Fruit fly (Drosophila melanogaster): ENCODE measurements around the gene Arf1.

The Arf1 gene

dm6 chr3L:22864254-22865060 is 7.6 kb downstream of the Arf1 start, which contains the start of gene CG33170 (continued):
- TF ChIP-seq Ada2b (GFP tag; IDR thresholded peaks at IDR 0.05) (no peak), Dbx (GFP tag; IDR thresholded peaks at IDR 0.05) (no peak), salm (tag; optimal IDR thresholded peaks at IDR 0.05) (no peak), zen (tag; optimal IDR thresholded peaks at IDR 0.05) (no peak), br (optimal IDR thresholded peaks at IDR 0.05) (no peak), CG17802 (tag; optimal IDR thresholded peaks at IDR 0.05) (no peak), CG11085 (GFP tag; IDR thresholded peaks at IDR 0.05) (no peak), CG34224 (GFP tag; IDR thresholded peaks at IDR 0.05; ENCODE audit: partially characterized antibody) (no peak), Med (GFP tag) (peak; percentile 84), CG10565 (GFP tag; optimal IDR thresholded peaks at IDR 0.05) (no peak), HLH54F (GFP tag; optimal IDR thresholded peaks at IDR 0.05) (no peak), sqz (GFP tag; optimal IDR thresholded peaks at IDR 0.05) (no peak), Deaf1 (tag; optimal IDR thresholded peaks at IDR 0.05) (peak; percentile 93), Sox102F (GFP tag; optimal IDR thresholded peaks at IDR 0.05) (no peak), CG4820 (GFP tag; optimal IDR thresholded peaks at IDR 0.05) (no peak), Fer1 (GFP tag; optimal IDR thresholded peaks at IDR 0.05) (no peak)

dm6 chr3L:22863367-22864078 is 8.5 kb downstream of the Arf1 start, which contains the start of gene CG33169:
Gene CG33169 (plus strand): TSS chr3L:22863864.
- TF ChIP-seq crc (GFP tag; optimal IDR thresholded peaks at IDR 0.05): peak; percentile 65
- no peak for TF ChIP-seq ac (GFP tag; optimal IDR thresholded peaks at IDR 0.05)
- TF ChIP-seq Bgb (GFP tag; IDR thresholded peaks at IDR 0.05; ENCODE audit: partially characterized antibody): peak; percentile 81
- no peak for TF ChIP-seq wor (GFP tag; IDR thresholded peaks at IDR 0.05)
- TF ChIP-seq CG8944 (GFP tag; optimal IDR thresholded peaks at IDR 0.05): peak; percentile 90
- peak; percentile 72; the same call in 1 of the 2 replicates for TF ChIP-seq ham (GFP tag; IDR thresholded peaks at IDR 0.05)
- no peak for TF ChIP-seq CG17568 (GFP tag; optimal IDR thresholded peaks at IDR 0.05)
- peak; percentile 59 for TF ChIP-seq PHDP (tag; optimal IDR thresholded peaks at IDR 0.05)
- peak; percentile 90 for TF ChIP-seq CG17912 (GFP tag; optimal IDR thresholded peaks at IDR 0.05)
- peak; percentile 70 for TF ChIP-seq fd102C (GFP tag; optimal IDR thresholded peaks at IDR 0.05)
- TF ChIP-seq NfI (GFP tag; optimal IDR thresholded peaks at IDR 0.05): peak; percentile 90
- TF ChIP-seq CHES-1-like (GFP tag; optimal IDR thresholded peaks at IDR 0.05): peak; percentile 95
- TF ChIP-seq crol (GFP tag; IDR thresholded peaks at IDR 0.05): peak; percentile 54
- TF ChIP-seq disco-r (GFP tag; optimal IDR thresholded peaks at IDR 0.05): peak; percentile 81
- peak; percentile 78 for TF ChIP-seq klu (GFP tag; IDR thresholded peaks at IDR 0.05)
- peak; percentile 47 for TF ChIP-seq CG33557 (GFP tag; optimal IDR thresholded peaks at IDR 0.05)
- peak; percentile 44 for TF ChIP-seq CG4730 (GFP tag; IDR thresholded peaks at IDR 0.05)
- TF ChIP-seq gro (GFP tag; optimal IDR thresholded peaks at IDR 0.05): no peak
- peak; percentile 93 for TF ChIP-seq CG13894 (tag; optimal IDR thresholded peaks at IDR 0.05)
- peak; percentile 90 for TF ChIP-seq CG8290 (GFP tag; optimal IDR thresholded peaks at IDR 0.05)
- peak; percentile 33 to 97 for TF ChIP-seq CG8290 (tag; optimal IDR thresholded peaks at IDR 0.05)
- TF ChIP-seq slou (GFP tag; optimal IDR thresholded peaks at IDR 0.05): peak; percentile 85
- TF ChIP-seq CG11723 (GFP tag; optimal IDR thresholded peaks at IDR 0.05): peak; percentile 56
- TF ChIP-seq CG9797 (GFP tag; optimal IDR thresholded peaks at IDR 0.05): peak; percentile 50
- peak; percentile 91 for TF ChIP-seq ken (GFP tag; IDR thresholded peaks at IDR 0.05)
- peak; percentile 80 for TF ChIP-seq CG10654 (GFP tag; optimal IDR thresholded peaks at IDR 0.05)
- peak; percentile 77 for TF ChIP-seq CG12744 (GFP tag; optimal IDR thresholded peaks at IDR 0.05)
- peak; percentile 57; the same call in 1 of the 2 replicates for TF ChIP-seq CG6272 (GFP tag; IDR thresholded peaks at IDR 0.05)
- TF ChIP-seq GATAe (GFP tag; conservative IDR thresholded peaks at IDR 0.05): peak; percentile 67; the same call in 1 of the 2 replicates
- TF ChIP-seq mld (GFP tag; IDR thresholded peaks at IDR 0.05; ENCODE audit: partially characterized antibody): no peak
- peak; percentile 56; the same call in 2 of the 3 replicates for TF ChIP-seq croc (GFP tag; conservative IDR thresholded peaks at IDR 0.05)
- no peak for TF ChIP-seq fd64A (GFP tag; optimal IDR thresholded peaks at IDR 0.05)

Measured in whole organism, embryonic.